Fruit fly (Drosophila melanogaster) whole organism, pupa: ENCODE results near the gene glob1.
"Not testable (repeated sequence)": the region's sequence is repeated elsewhere in the genome, so short reads cannot be mapped to it uniquely, and the experiment has no call there.

Experiments used
- CG10348 ChIP-seq: fragments of 200-800 bp; sonication (Bioruptor generic); IDR thresholded peaks from 2 replicates; pipeline ENCODE4 v1.3.6; 2022; ENCODE audit warnings: missing biosample characterization, missing genetic modification characterization
- CG12605 ChIP-seq: fragments of 200-800 bp; sonication (Bioruptor generic); IDR thresholded peaks from 2 replicates; pipeline ENCODE4 v1.3.6; 2022; ENCODE audit warnings: missing biosample characterization, missing genetic modification characterization
- CG13204 ChIP-seq: fragments of 200-800 bp; sonication (Bioruptor generic); optimal IDR thresholded peaks from 2 replicates; lab custom pipeline; 2018; ENCODE audit warnings: missing biosample characterization, mild to moderate bottlenecking, missing genetic modification characterization, moderate library complexity
- CG14655 ChIP-seq: fragments of 200-800 bp; sonication (Bioruptor generic); optimal IDR thresholded peaks from 3 replicates; lab custom pipeline; 2017; ENCODE audit warnings: mild to moderate bottlenecking, missing biosample characterization, missing genetic modification reagents, missing genetic modification characterization
- CG15710 ChIP-seq: fragments of 200-800 bp; sonication (Bioruptor generic); optimal IDR thresholded peaks from 2 replicates; lab custom pipeline; 2018; ENCODE audit warnings: missing biosample characterization, mild to moderate bottlenecking, missing genetic modification characterization, moderate library complexity
- CG17806 ChIP-seq: fragments of 200-800 bp; sonication (Bioruptor generic); optimal IDR thresholded peaks from 2 replicates; lab custom pipeline; 2018; ENCODE audit warnings: missing biosample characterization, mild to moderate bottlenecking, missing genetic modification characterization, moderate library complexity
- CG32121 ChIP-seq: fragments of 200-800 bp; sonication (Bioruptor generic); IDR thresholded peaks from 2 replicates; pipeline ENCODE4 v1.3.6; 2022; ENCODE audit warnings: missing biosample characterization, missing genetic modification characterization
- CG34367 ChIP-seq: fragments of 200-800 bp; sonication (Bioruptor generic); optimal IDR thresholded peaks from 2 replicates; lab custom pipeline; 2018; ENCODE audit warnings: missing biosample characterization, mild to moderate bottlenecking, missing genetic modification characterization
- CG4496 ChIP-seq: fragments of 200-800 bp; sonication (Bioruptor generic); IDR thresholded peaks from 3 replicates; pipeline ENCODE4 v1.3.6; 2022; ENCODE audit warnings: missing biosample characterization, missing genetic modification characterization
- CG8301 ChIP-seq: fragments of 200-800 bp; sonication (Bioruptor generic); optimal IDR thresholded peaks from 2 replicates; lab custom pipeline; 2018; ENCODE audit warnings: missing biosample characterization, mild to moderate bottlenecking, missing genetic modification characterization
- CG9948 ChIP-seq: fragments of 200-800 bp; sonication (Bioruptor generic); optimal IDR thresholded peaks from 2 replicates; lab custom pipeline; 2018; ENCODE audit warnings: missing biosample characterization, mild to moderate bottlenecking, missing genetic modification characterization, moderate library complexity
- D1 ChIP-seq: fragments of 200-800 bp; sonication (Bioruptor generic); optimal IDR thresholded peaks from 2 replicates; lab custom pipeline; 2018; ENCODE audit warnings: missing biosample characterization, mild to moderate bottlenecking, missing genetic modification characterization, moderate library complexity
- EcR ChIP-seq: fragments of 200-800 bp; sonication (Bioruptor generic); optimal IDR thresholded peaks from 3 replicates; lab custom pipeline; 2019; ENCODE audit warnings: missing biosample characterization, missing genetic modification characterization, mild to moderate bottlenecking, moderate library complexity, missing genetic modification reagents
- Ets98B ChIP-seq: fragments of 200-800 bp; sonication (Bioruptor generic); IDR thresholded peaks from 2 replicates; pipeline ENCODE4 v1.3.6; 2022; ENCODE audit warnings: missing biosample characterization, missing genetic modification characterization
- Pif1A ChIP-seq: fragments of 200-800 bp; sonication (Bioruptor generic); optimal IDR thresholded peaks from 3 replicates; lab custom pipeline; 2016; ENCODE audit warnings: missing biosample characterization, missing genetic modification characterization
- Pif1B ChIP-seq: fragments of 200-800 bp; sonication (Bioruptor generic); optimal IDR thresholded peaks from 3 replicates; lab custom pipeline; 2016; ENCODE audit warnings: missing biosample characterization, missing genetic modification characterization
- Snoo ChIP-seq: fragments of 200-800 bp; sonication (Bioruptor generic); optimal IDR thresholded peaks from 3 replicates; lab custom pipeline; 2017; ENCODE audit warnings: missing biosample characterization, mild to moderate bottlenecking, missing genetic modification characterization, inconsistent platforms
- fd96Ca ChIP-seq: fragments of 200-800 bp; sonication (Bioruptor generic); IDR thresholded peaks from 3 replicates; pipeline ENCODE4 v1.3.6; 2022; ENCODE audit warnings: missing biosample characterization, missing genetic modification characterization
- gl ChIP-seq: fragments of 200-800 bp; sonication (Bioruptor generic); optimal IDR thresholded peaks from 2 replicates; lab custom pipeline; 2018; ENCODE audit warnings: missing biosample characterization, mild to moderate bottlenecking, missing genetic modification characterization
- rn ChIP-seq: fragments of 200-800 bp; sonication (Bioruptor generic); IDR thresholded peaks from 2 replicates; pipeline ENCODE4 v1.3.6; 2022; ENCODE audit warnings: missing biosample characterization, missing genetic modification characterization

Gene glob1

dm6 chr3R:15904543-15904942, at the start of gene glob1:
glob1 (minus strand) TSS chr3R:15904643.
- not testable (repeated sequence) for TF ChIP-seq CG32121; CG34367 (tag; lab: Kevin White, UChicago); CG9948 (tag; lab: Kevin White, UChicago)

DNA sequence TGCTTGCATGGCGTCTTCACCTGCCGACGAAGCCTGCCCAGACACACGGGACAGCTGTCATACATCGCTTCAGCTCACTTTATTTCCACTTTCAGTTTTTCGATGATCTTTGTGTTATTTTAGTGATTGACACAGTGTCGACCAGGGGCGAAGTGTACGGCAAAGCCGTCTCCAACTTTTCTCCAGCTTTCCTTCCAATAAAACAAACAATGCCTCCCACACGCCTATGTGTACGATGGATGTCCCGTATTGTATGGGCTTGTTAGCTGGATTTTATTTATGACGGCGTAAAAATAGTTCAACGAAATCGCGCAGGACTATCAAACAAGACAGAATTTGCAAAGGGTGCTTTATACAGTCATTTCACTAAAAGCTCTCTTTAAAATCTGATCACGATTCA, 46.4 kb upstream of the glob1 start, which contains the start of the genes CG31088 and CG46383:
Gene CG31088 (minus strand): TSS at position 101 of the 400 bp plus-strand sequence.
Gene CG46383 (minus strand): TSS at position 101 of the 400 bp plus-strand sequence.
- TF ChIP-seq CG15710 (no peak), Pif1A (GFP tag; lab: Kevin White, UChicago) (no peak)

dm6 chr3R:15947605-15948004, 43.2 kb upstream of the glob1 start:
- no peak for TF ChIP-seq CG17806 (tag; lab: Kevin White, UChicago)
- no peak for TF ChIP-seq Pif1A (GFP tag; lab: Kevin White, UChicago)
- no peak for TF ChIP-seq gl (tag; lab: Kevin White, UChicago)
- no peak for TF ChIP-seq CG14655 (GFP tag; lab: Kevin White, UChicago)
- TF ChIP-seq Snoo (tag; lab: Kevin White, UChicago) = no peak
- TF ChIP-seq CG32121 = no peak
- TF ChIP-seq CG4496 (GFP tag; lab: Robert Waterston, UW) = no peak
- TF ChIP-seq fd96Ca (GFP tag; lab: Robert Waterston, UW) = no peak
- no peak for TF ChIP-seq CG34367 (tag; lab: Kevin White, UChicago)
- TF ChIP-seq D1 (tag; lab: Kevin White, UChicago) = no peak
- no peak for TF ChIP-seq EcR (GFP tag; lab: Kevin White, UChicago)
- no peak for TF ChIP-seq rn (GFP tag; lab: Robert Waterston, UW)
- no peak for TF ChIP-seq Pif1B (GFP tag; lab: Kevin White, UChicago)
- TF ChIP-seq CG9948 (tag; lab: Kevin White, UChicago) = no peak
- no peak for TF ChIP-seq CG12605 (GFP tag; lab: Robert Waterston, UW)

dm6 chr3R:15937708-15938107, 33.3 kb upstream of the glob1 start:
- TF ChIP-seq gl (tag; lab: Kevin White, UChicago) (no peak), Ets98B (GFP tag; lab: Robert Waterston, UW) (no peak), CG34367 (tag; lab: Kevin White, UChicago) (no peak), EcR (GFP tag; lab: Kevin White, UChicago) (no peak), CG9948 (tag; lab: Kevin White, UChicago) (no peak), CG8301 (tag; lab: Kevin White, UChicago) (no peak), Snoo (tag; lab: Kevin White, UChicago) (no peak), CG14655 (GFP tag; lab: Kevin White, UChicago) (no peak), Pif1B (GFP tag; lab: Kevin White, UChicago) (no peak), CG17806 (tag; lab: Kevin White, UChicago) (no peak), fd96Ca (GFP tag; lab: Robert Waterston, UW) (no peak)

dm6 chr3R:15935538-15935937, 31.1 kb upstream of the glob1 start:
- no peak for TF ChIP-seq Pif1B (GFP tag; lab: Kevin White, UChicago)
- no peak for TF ChIP-seq CG9948 (tag; lab: Kevin White, UChicago)
- TF ChIP-seq CG13204 = no peak
- no peak for TF ChIP-seq gl (tag; lab: Kevin White, UChicago)
- TF ChIP-seq Snoo (tag; lab: Kevin White, UChicago) = no peak
- no peak for TF ChIP-seq Ets98B (GFP tag; lab: Robert Waterston, UW)
- TF ChIP-seq CG10348 = no peak
- no peak for TF ChIP-seq CG32121
- no peak for TF ChIP-seq CG17806 (tag; lab: Kevin White, UChicago)
- no peak for TF ChIP-seq CG8301 (tag; lab: Kevin White, UChicago)

DNA sequence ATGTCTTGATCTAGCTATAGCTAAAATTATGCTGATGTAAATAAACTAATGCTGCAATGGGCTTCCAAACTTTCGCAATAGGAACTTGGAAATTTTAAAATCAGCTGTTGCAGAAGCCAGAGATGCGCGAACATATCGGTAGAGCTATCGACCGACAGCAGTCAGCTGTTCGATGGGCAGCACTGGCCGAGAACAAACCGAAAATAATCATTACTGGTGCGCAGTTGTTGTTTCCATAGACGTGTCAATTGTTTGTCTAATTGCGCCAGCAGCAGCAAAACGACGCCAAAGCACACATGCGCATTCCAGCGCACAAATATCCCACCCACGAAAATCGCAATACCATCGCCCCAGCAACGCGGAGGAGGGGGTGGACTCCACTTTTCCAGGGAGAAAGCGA, 30.5 kb upstream of the glob1 start, which contains the start of gene Sap47:
Gene Sap47 (plus strand): TSS at position 149 of the 400 bp plus-strand sequence.
- TF ChIP-seq rn (GFP tag; lab: Robert Waterston, UW) (no peak), CG14655 (GFP tag; lab: Kevin White, UChicago) (no peak), CG32121 (peak; percentile 18; the same call in 1 of the 2 replicates), gl (tag; lab: Kevin White, UChicago) (no peak), Ets98B (GFP tag; lab: Robert Waterston, UW) (no peak), D1 (tag; lab: Kevin White, UChicago) (no peak), CG12605 (GFP tag; lab: Robert Waterston, UW) (no peak), EcR (GFP tag; lab: Kevin White, UChicago) (no peak), CG4496 (GFP tag; lab: Robert Waterston, UW) (0 out of 3 replicates have a peak, but pooled peaks have one; percentile 12), Pif1A (GFP tag; lab: Kevin White, UChicago) (no peak), Pif1B (GFP tag; lab: Kevin White, UChicago) (no peak), CG10348 (no peak)
- TF ChIP-seq, all 21 proteins: peak for 2

- TF ChIP-seq CG15710 (no peak), CG4496 (GFP tag; lab: Robert Waterston, UW) (0 out of 3 replicates have a peak, but pooled peaks have one; percentile 8)
Observed at dm6 chr3R:15933609-15934232, 29.3 kb upstream of the glob1 start, which contains the start of the genes CG5478 and blp. CG5478 (minus strand) TSS chr3R:15933734. blp (plus strand) TSS chr3R:15933847.
